Worm (Caenorhabditis elegans) whole organism, dauer: ENCODE measurements around the gene F35F10.14.

Source experiments
- unc-62 ChIP-seq: sonication (generic microtip); optimal IDR thresholded peaks from 2 replicates; lab custom pipeline; 2017; ENCODE audit warnings: missing biosample characterization, missing genetic modification reagents, missing genetic modification characterization

F35F10.14 gene

DNA sequence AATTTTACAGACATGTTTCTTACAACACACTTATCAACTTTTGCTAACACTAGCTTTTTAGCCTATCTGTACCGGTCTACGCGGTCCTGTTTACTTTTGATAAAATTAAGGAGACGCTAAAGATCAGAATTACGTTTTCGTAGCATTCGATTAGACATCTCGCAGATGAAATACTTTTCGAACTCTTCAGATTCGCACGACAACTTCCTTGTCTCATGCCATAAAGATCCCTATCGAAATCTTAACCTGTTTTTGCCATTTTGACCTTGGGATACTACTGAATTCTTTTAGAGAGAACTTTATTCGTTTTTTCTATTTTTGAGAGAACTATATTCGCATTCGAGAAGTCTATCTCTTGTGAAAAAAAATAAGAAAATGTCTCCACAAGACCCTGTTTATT is 13.4 kb upstream of the F35F10.14 start, which contains the start of gene C17B7.5:
TSS of gene C17B7.5 (plus strand) at position 301 of the 400 bp plus-strand sequence.
- TF ChIP-seq unc-62 (GFP tag; lab: Kevin White, UChicago): no peak

DNA sequence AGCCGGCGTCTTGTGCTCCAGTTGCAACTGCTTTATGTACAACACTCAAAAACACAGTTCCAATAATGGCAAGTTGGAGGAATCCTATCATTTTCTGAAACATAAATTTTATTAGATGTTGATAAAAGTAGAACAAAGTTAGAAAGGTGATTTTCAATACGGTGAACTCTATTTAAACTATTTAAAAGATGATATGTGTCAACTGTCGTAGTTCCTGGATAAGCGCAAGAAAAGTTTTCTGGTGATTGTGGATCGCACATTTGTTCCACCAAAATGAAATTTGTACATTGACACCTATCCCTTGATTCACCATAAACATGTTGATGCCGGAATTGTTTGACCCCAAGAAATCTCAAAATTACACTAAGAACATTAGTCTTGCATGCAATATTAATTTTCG is 12.1 kb upstream of the F35F10.14 start, which contains the start of gene C17B7.9:
TSS of gene C17B7.9 (minus strand) at position 101 of the 400 bp plus-strand sequence.
- no peak for TF ChIP-seq unc-62 (GFP tag; lab: Kevin White, UChicago)

- TF ChIP-seq unc-62 (GFP tag; lab: Kevin White, UChicago): no peak
Observed at ce11 chrV:3324178-3324577, 4.3 kb upstream of the F35F10.14 start, which contains the start of gene C17B7.8. Gene C17B7.8, minus strand, starts transcription at chrV:3324278.

ce11 chrV:3320432-3320831 is 527 bp upstream of the F35F10.14 start, which contains the start of gene C17B7.14:
Gene C17B7.14, minus strand, starts transcription at chrV:3320532.
- TF ChIP-seq unc-62 (GFP tag; lab: Kevin White, UChicago): no peak

- no peak for TF ChIP-seq unc-62 (GFP tag; lab: Kevin White, UChicago)
Observed at ce11 chrV:3318975-3319374, 930 bp downstream of the F35F10.14 start, which contains the start of gene F35F10.13. Gene F35F10.13, minus strand, starts transcription at chrV:3319075.

ce11 chrV:3316108-3316507 is 3.8 kb downstream of the F35F10.14 start, which contains the start of gene F35F10.1:
Gene F35F10.1, plus strand, starts transcription at chrV:3316307.
- no peak for TF ChIP-seq unc-62 (GFP tag; lab: Kevin White, UChicago)

DNA sequence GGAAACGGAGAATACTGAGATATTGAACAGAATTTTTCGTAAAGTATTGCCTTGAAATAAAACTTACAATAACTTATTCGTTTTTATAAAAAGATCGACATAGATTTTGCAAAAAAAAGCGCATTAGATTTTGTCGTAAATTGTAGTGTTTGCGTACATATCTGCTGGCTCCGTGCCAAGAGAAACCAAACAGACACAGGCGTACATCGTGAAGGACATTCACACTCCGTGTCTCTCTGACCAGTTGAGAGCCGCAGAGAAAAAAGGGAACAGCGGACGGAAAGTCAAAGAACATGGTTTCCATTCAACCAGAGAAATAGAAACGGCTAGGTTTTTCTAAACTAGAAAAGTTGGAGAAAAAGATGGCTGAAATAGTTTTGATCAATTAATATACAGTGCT is 4.6 kb downstream of the F35F10.14 start, which contains the start of gene arrd-19:
TSS of gene arrd-19 (minus strand) at position 209 of the 400 bp plus-strand sequence.
- no peak for TF ChIP-seq unc-62 (GFP tag; lab: Kevin White, UChicago)

ce11 chrV:3312067-3312666 is 7.7 kb downstream of the F35F10.14 start, which contains the start of gene arrd-18:
Gene arrd-18, minus strand, starts transcription at chrV:3312117.
- TF ChIP-seq unc-62 (GFP tag; lab: Kevin White, UChicago): no peak

DNA sequence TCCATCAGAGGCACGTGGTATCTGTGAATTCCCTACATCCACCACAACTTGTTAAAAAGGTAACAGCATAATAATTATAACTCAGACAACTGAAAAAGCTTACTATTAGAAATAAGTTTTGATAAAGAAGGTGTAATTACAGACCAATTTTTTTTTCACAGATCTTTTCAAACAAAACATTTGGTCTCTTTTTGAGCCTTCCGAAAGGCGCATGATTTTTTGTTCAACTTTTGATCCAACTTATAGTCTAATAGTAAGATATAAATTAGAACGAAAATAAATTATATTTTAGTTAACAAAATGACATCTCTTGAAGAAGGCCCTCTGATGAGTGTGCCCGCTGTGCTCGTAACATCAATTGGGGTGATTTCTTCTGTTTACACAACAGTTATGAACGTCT is 11.7 kb downstream of the F35F10.14 start, which contains the start of gene srbc-3:
TSS of gene srbc-3 (plus strand) at position 301 of the 400 bp plus-strand sequence.
- TF ChIP-seq unc-62 (GFP tag; lab: Kevin White, UChicago): no peak

ce11 chrV:3301898-3302297 is 18.0 kb downstream of the F35F10.14 start, which contains the start of gene srbc-1:
Gene srbc-1, minus strand, starts transcription at chrV:3301998.
- no peak for TF ChIP-seq unc-62 (GFP tag; lab: Kevin White, UChicago)

- TF ChIP-seq unc-62 (GFP tag; lab: Kevin White, UChicago): no peak
Observed at ce11 chrV:3299437-3299836, 20.5 kb downstream of the F35F10.14 start.

ce11 chrV:3297764-3298163 is 22.1 kb downstream of the F35F10.14 start, which contains the start of gene srx-122:
Gene srx-122, minus strand, starts transcription at chrV:3297864.
- TF ChIP-seq unc-62 (GFP tag; lab: Kevin White, UChicago): no peak

- TF ChIP-seq unc-62 (GFP tag; lab: Kevin White, UChicago): no peak
Observed at ce11 chrV:3295368-3295767, 24.5 kb downstream of the F35F10.14 start.

DNA sequence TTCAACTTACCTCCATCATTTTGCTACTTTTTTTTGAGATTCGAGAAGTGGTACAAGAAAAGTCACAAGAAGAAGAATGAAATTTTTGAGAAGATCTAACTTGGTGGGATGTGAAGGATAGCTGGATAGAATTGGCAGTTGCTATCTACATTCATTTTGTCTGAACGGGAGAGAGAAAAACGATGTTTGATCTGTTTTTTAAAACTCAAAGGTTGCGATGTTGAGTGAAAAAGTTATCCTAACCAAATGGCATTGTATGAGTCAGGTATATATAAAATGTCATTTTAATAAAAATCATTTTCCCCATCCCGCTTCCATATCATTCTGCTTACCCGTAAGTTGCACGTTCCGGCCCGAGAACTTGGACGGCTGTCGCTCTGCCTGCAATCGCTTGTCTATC is 30.6 kb downstream of the F35F10.14 start, which contains the start of gene F35F10.6:
TSS of gene F35F10.6 (minus strand) at position 101 of the 400 bp plus-strand sequence.
- TF ChIP-seq unc-62 (GFP tag; lab: Kevin White, UChicago): no peak

- TF ChIP-seq unc-62 (GFP tag; lab: Kevin White, UChicago): no peak
Observed at ce11 chrV:3288134-3288533, 31.8 kb downstream of the F35F10.14 start.

- no peak for TF ChIP-seq unc-62 (GFP tag; lab: Kevin White, UChicago)
Observed at ce11 chrV:3287330-3287729, 32.6 kb downstream of the F35F10.14 start, which contains the start of gene F35F10.7. Gene F35F10.7, minus strand, starts transcription at chrV:3287430.
